Worm (Caenorhabditis elegans): Measurements from ENCODE around the gene irg-5.

ce11 chrV:13703960-13704359, 34.3 kb downstream of the irg-5 start, which contains the start of gene T01D3.3:
- TF ChIP-seq dao-5 (tag; optimal IDR thresholded peaks at IDR 0.05) (no peak), him-1 (tag; optimal IDR thresholded peaks at IDR 0.05) (no peak), W03F9.2 (tag; optimal IDR thresholded peaks at IDR 0.05) (no peak)
